Worm (Caenorhabditis elegans): Measurements from ENCODE around the gene hlh-27.
A peak's percentile ranks its signal among the peaks of the same experiment; 100 is the strongest.

The hlh-27 gene

DNA sequence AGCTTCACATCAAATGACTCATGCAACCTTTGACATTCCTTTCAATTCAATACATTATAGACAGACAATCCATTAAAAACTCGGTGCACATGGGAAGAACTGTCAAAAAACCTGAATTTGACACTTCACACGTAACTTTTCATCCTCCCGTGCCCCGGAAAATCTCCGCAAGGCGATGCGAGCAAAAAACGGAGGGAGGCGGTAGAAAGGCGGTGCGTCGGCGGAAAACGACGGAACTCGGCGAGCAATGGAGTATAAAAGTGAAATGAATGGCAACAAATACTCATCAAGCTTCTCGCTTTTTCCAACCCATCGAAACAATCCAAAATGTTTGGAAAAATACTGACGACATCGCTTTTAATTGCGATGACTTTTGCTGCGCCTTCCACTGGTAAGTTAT lies 38.0 kb upstream of the hlh-27 start, which contains the start of gene T25E4.1:
Gene T25E4.1, plus strand, starts transcription at position 301 of the 400 bp plus-strand sequence.
- TF ChIP-seq ceh-16 (tag; optimal IDR thresholded peaks at IDR 0.05): no peak
- no peak for TF ChIP-seq ceh-82 (tag; optimal IDR thresholded peaks at IDR 0.05)
- TF ChIP-seq C34F6.9 (tag; optimal IDR thresholded peaks at IDR 0.05): no peak

- TF ChIP-seq ztf-4 (tag; optimal IDR thresholded peaks at IDR 0.05): no peak
- TF ChIP-seq peb-1 (tag; optimal IDR thresholded peaks at IDR 0.05): no peak
- TF ChIP-seq unc-62 (GFP tag; optimal IDR thresholded peaks at IDR 0.05): no peak
- no peak for TF ChIP-seq mbf-1 (tag; optimal IDR thresholded peaks at IDR 0.05)
- TF ChIP-seq ceh-16 (tag; optimal IDR thresholded peaks at IDR 0.05): no peak
- TF ChIP-seq ztf-1 (GFP tag; conservative IDR thresholded peaks at IDR 0.05): no peak
- no peak for TF ChIP-seq egl-27 (tag; optimal IDR thresholded peaks at IDR 0.05)
- TF ChIP-seq unc-55 (GFP tag; optimal IDR thresholded peaks at IDR 0.05): peak; percentile 65
- peak; percentile 71 for TF ChIP-seq nhr-129 (tag; optimal IDR thresholded peaks at IDR 0.05)
- no peak for TF ChIP-seq ceh-82 (tag; optimal IDR thresholded peaks at IDR 0.05)
- no peak for TF ChIP-seq mdl-1 (tag; optimal IDR thresholded peaks at IDR 0.05)
- TF ChIP-seq nhr-21 (tag; optimal IDR thresholded peaks at IDR 0.05): no peak
- no peak for TF ChIP-seq alr-1 (tag; optimal IDR thresholded peaks at IDR 0.05)
- no peak for TF ChIP-seq aly-2 (tag; optimal IDR thresholded peaks at IDR 0.05)
- TF ChIP-seq crh-2 (tag; optimal IDR thresholded peaks at IDR 0.05): peak; percentile 43
- peak; percentile 33 for TF ChIP-seq snpc-4 (tag; optimal IDR thresholded peaks at IDR 0.05)
- TF ChIP-seq nhr-25 (tag; optimal IDR thresholded peaks at IDR 0.05): no peak
- no peak for TF ChIP-seq blmp-1 (tag; optimal IDR thresholded peaks at IDR 0.05; ENCODE audit: insufficient read depth)
- no peak for TF ChIP-seq skn-1 (tag; optimal IDR thresholded peaks at IDR 0.05)
- TF ChIP-seq R02D3.7 (tag; optimal IDR thresholded peaks at IDR 0.05): no peak
- TF ChIP-seq elt-1 (tag; optimal IDR thresholded peaks at IDR 0.05): no peak
- TF ChIP-seq nhr-10 (tag; optimal IDR thresholded peaks at IDR 0.05): no peak
- peak; percentile 28 for TF ChIP-seq gmeb-1 (tag; optimal IDR thresholded peaks at IDR 0.05)
- no peak for TF ChIP-seq sem-4 (tag; optimal IDR thresholded peaks at IDR 0.05)
- TF ChIP-seq nhr-23 (tag; optimal IDR thresholded peaks at IDR 0.05): no peak
- no peak for TF ChIP-seq lin-39 (tag; optimal IDR thresholded peaks at IDR 0.05)
- peak; percentile 34 for TF ChIP-seq lin-11 (tag; optimal IDR thresholded peaks at IDR 0.05)
- TF ChIP-seq fos-1 (tag; optimal IDR thresholded peaks at IDR 0.05): peak; percentile 49
- TF ChIP-seq lin-13 (GFP tag; optimal IDR thresholded peaks at IDR 0.05): no peak
- peak; percentile 42 for TF ChIP-seq sma-9 (GFP tag; optimal IDR thresholded peaks at IDR 0.05)
- TF ChIP-seq sma-9 (tag; optimal IDR thresholded peaks at IDR 0.05): no peak
- no peak for TF ChIP-seq zag-1 (tag; optimal IDR thresholded peaks at IDR 0.05)
- no peak for TF ChIP-seq nhr-77 (tag; optimal IDR thresholded peaks at IDR 0.05)
- TF ChIP-seq nhr-237 (tag; optimal IDR thresholded peaks at IDR 0.05): no peak
- TF ChIP-seq unc-39 (tag; optimal IDR thresholded peaks at IDR 0.05): no peak
- no peak for TF ChIP-seq sma-3 (GFP tag; optimal IDR thresholded peaks at IDR 0.05)
- TF ChIP-seq dmd-4 (tag; optimal IDR thresholded peaks at IDR 0.05): no peak
- TF ChIP-seq C34F6.9 (tag; optimal IDR thresholded peaks at IDR 0.05): peak; percentile 46
- no peak for TF ChIP-seq nhr-6 (tag; optimal IDR thresholded peaks at IDR 0.05)
- no peak for TF ChIP-seq lsy-2 (tag; optimal IDR thresholded peaks at IDR 0.05)
- no peak for TF ChIP-seq elt-3 (tag; optimal IDR thresholded peaks at IDR 0.05)
- no peak for TF ChIP-seq F13H6.1 (tag; optimal IDR thresholded peaks at IDR 0.05)
- TF ChIP-seq nhr-12 (tag; optimal IDR thresholded peaks at IDR 0.05): no peak
- TF ChIP-seq nhr-11 (tag; optimal IDR thresholded peaks at IDR 0.05): no peak
- no peak for TF ChIP-seq Y55F3AM.14 (GFP tag; optimal IDR thresholded peaks at IDR 0.05)
- no peak for TF ChIP-seq ZK546.5 (tag; optimal IDR thresholded peaks at IDR 0.05)
Observed at ce11 chrII:5577060-5577459, 37.0 kb upstream of the hlh-27 start.

All from whole organism, L2 larva.